Worm (Caenorhabditis elegans) whole organism, L4 larva: Measurements from ENCODE around the gene snb-5.

Source experiments
- F10B5.3 ChIP-seq: sonication (generic microtip); optimal IDR thresholded peaks from 2 replicates; lab custom pipeline; 2016; ENCODE audit warnings: mild to moderate bottlenecking, missing genetic modification characterization, missing compliant biosample characterization
- F37D6.2 ChIP-seq: sonication (generic microtip); optimal IDR thresholded peaks from 2 replicates; lab custom pipeline; 2016; ENCODE audit warnings: mild to moderate bottlenecking, missing genetic modification characterization, missing compliant biosample characterization
- Y5F2A.4 ChIP-seq: fragments of 200-800 bp; sonication (Bioruptor generic); optimal IDR thresholded peaks from 2 replicates; lab custom pipeline; 2018; ENCODE audit warnings: mild to moderate bottlenecking, missing genetic modification characterization, missing compliant biosample characterization
- Y75B8A.6 ChIP-seq: fragments of 200-800 bp; sonication (Bioruptor generic); IDR thresholded peaks from 2 replicates; pipeline ENCODE4 v1.3.6; 2022; ENCODE audit warnings: missing genetic modification reagents, missing genetic modification characterization, missing compliant biosample characterization
- ZK337.2 ChIP-seq: fragments of 200-800 bp; sonication (Bioruptor generic); IDR thresholded peaks from 2 replicates; pipeline ENCODE4 v1.3.6; 2022; ENCODE audit warnings: missing genetic modification reagents, missing genetic modification characterization, missing compliant biosample characterization
- ZK546.5 ChIP-seq, 2 experiments: sonication (generic microtip); optimal IDR thresholded peaks; 2 replicates each; lab custom pipeline; 2017; ENCODE audit warnings: missing biosample characterization in 2 of 2, missing genetic modification characterization in 2 of 2
- aha-1 ChIP-seq: fragments of 150-350 bp; peaks from one replicate; lab custom pipeline; 2014; ENCODE audit warnings: missing biosample characterization, missing genetic modification characterization
- arid-1 ChIP-seq: fragments of 200-800 bp; sonication (Bioruptor generic); conservative IDR thresholded peaks from 2 replicates; pipeline ENCODE4 v1.3.6; 2022; ENCODE audit warnings: missing genetic modification reagents, missing genetic modification characterization, missing compliant biosample characterization
- attf-4 ChIP-seq: sonication (generic microtip); optimal IDR thresholded peaks from 3 replicates; lab custom pipeline; 2017; ENCODE audit warnings: missing biosample characterization, missing genetic modification characterization
- ceh-44 ChIP-seq: fragments of 200-800 bp; sonication (Bioruptor generic); IDR thresholded peaks from 2 replicates; pipeline ENCODE4 v1.3.6; 2022; ENCODE audit warnings: missing genetic modification reagents, missing genetic modification characterization, missing compliant biosample characterization
- ceh-62 ChIP-seq: sonication (generic microtip); optimal IDR thresholded peaks from 2 replicates; lab custom pipeline; 2017; ENCODE audit warnings: missing biosample characterization, missing genetic modification characterization
- ces-1 ChIP-seq: fragments of 150-350 bp; sonication (generic microtip); optimal IDR thresholded peaks from 4 replicates; lab custom pipeline; 2014; ENCODE audit warnings: missing biosample characterization, missing genetic modification reagents, missing genetic modification characterization
- daf-12 ChIP-seq: fragments of 150-350 bp; optimal IDR thresholded peaks from 2 replicates; lab custom pipeline; 2014; ENCODE audit warnings: missing biosample characterization, missing genetic modification reagents, missing genetic modification characterization
- daf-16 ChIP-seq, 3 experiments: sonication (generic microtip); optimal IDR thresholded peaks; 2 replicates each; lab custom pipeline; 2016 to 2017; ENCODE audit warnings: missing genetic modification characterization in 3 of 3, missing genetic modification reagents in 3 of 3, mild to moderate bottlenecking in 2 of 3, missing compliant biosample characterization in 2 of 3, missing biosample characterization in 1 of 3, moderate library complexity in 1 of 3
- dpl-1 ChIP-seq: fragments of 150-350 bp; optimal IDR thresholded peaks from 2 replicates; lab custom pipeline; 2014; ENCODE audit warnings: missing biosample characterization, missing genetic modification reagents, missing genetic modification characterization
- dve-1 ChIP-seq: sonication (generic microtip); optimal IDR thresholded peaks from 2 replicates; lab custom pipeline; 2017; ENCODE audit warnings: antibody characterized with exemption, mild to moderate bottlenecking, missing genetic modification characterization, missing compliant biosample characterization; ENCODE audit not compliant: insufficient read depth
- egl-43 ChIP-seq: fragments of 200-800 bp; sonication (Bioruptor generic); IDR thresholded peaks from 2 replicates; pipeline ENCODE4 v1.3.6; 2022; ENCODE audit warnings: missing genetic modification reagents, missing genetic modification characterization, missing compliant biosample characterization
- hif-1 ChIP-seq, 2 experiments: sonication (generic microtip); optimal IDR thresholded peaks; 2 replicates each; lab custom pipeline; 2016 to 2017; ENCODE audit warnings: missing compliant biosample characterization in 2 of 2, missing genetic modification characterization in 2 of 2, missing genetic modification reagents in 2 of 2, missing genotype in 2 of 2, mild to moderate bottlenecking in 1 of 2
- hlh-11 ChIP-seq: fragments of 200-800 bp; sonication (Bioruptor generic); optimal IDR thresholded peaks from 2 replicates; lab custom pipeline; 2018; ENCODE audit warnings: mild to moderate bottlenecking, missing genetic modification characterization, missing compliant biosample characterization
- hlh-30 ChIP-seq: sonication (generic microtip); optimal IDR thresholded peaks from 2 replicates; lab custom pipeline; 2017; ENCODE audit warnings: antibody characterized with exemption, mild to moderate bottlenecking, missing genetic modification characterization, missing compliant biosample characterization; ENCODE audit not compliant: insufficient read depth
- lim-7 ChIP-seq: fragments of 200-800 bp; sonication (Bioruptor generic); IDR thresholded peaks from 2 replicates; pipeline ENCODE4 v1.3.6; 2022; ENCODE audit warnings: missing genetic modification characterization, missing compliant biosample characterization
- lin-1 ChIP-seq: fragments of 200-800 bp; sonication (Bioruptor generic); IDR thresholded peaks from 2 replicates; pipeline ENCODE4 v1.3.6; 2022; ENCODE audit warnings: missing genetic modification reagents, missing genetic modification characterization, missing compliant biosample characterization
- lir-3 ChIP-seq: sonication (generic microtip); optimal IDR thresholded peaks from 2 replicates; lab custom pipeline; 2016; ENCODE audit warnings: mild to moderate bottlenecking, missing genetic modification characterization, missing compliant biosample characterization
- lsy-2 ChIP-seq, 2 experiments: fragments of 150-350 bp in 1 of 2; sonication (generic microtip) in 1 of 2; optimal IDR thresholded peaks; 2 replicates each; lab custom pipeline; 2014 to 2017; ENCODE audit warnings: missing biosample characterization in 2 of 2, missing genetic modification characterization in 2 of 2
- mxl-2 ChIP-seq: fragments of 200-800 bp; sonication (Bioruptor generic); conservative IDR thresholded peaks from 2 replicates; pipeline ENCODE4 v1.3.6; 2022; ENCODE audit warnings: missing genetic modification reagents, missing genetic modification characterization, missing compliant biosample characterization
- mxl-3 ChIP-seq: fragments of 200-800 bp; sonication (Bioruptor generic); optimal IDR thresholded peaks from 2 replicates; lab custom pipeline; 2018; ENCODE audit warnings: mild to moderate bottlenecking, missing genetic modification characterization, missing compliant biosample characterization
- nhr-25 ChIP-seq: sonication (generic microtip); optimal IDR thresholded peaks from 2 replicates; lab custom pipeline; 2017; ENCODE audit warnings: missing genetic modification characterization, mild to moderate bottlenecking, missing compliant biosample characterization, antibody characterized with exemption, moderate library complexity, borderline replicate concordance; ENCODE audit not compliant: insufficient read depth
- nhr-28 ChIP-seq: fragments of 150-350 bp; optimal IDR thresholded peaks from 2 replicates; lab custom pipeline; 2014; ENCODE audit warnings: missing biosample characterization, missing genetic modification characterization
- nhr-41 ChIP-seq: fragments of 200-800 bp; sonication (Bioruptor generic); IDR thresholded peaks from 2 replicates; pipeline ENCODE4 v1.3.6; 2022; ENCODE audit warnings: missing genetic modification reagents, missing genetic modification characterization, missing compliant biosample characterization
- nhr-42 ChIP-seq: fragments of 200-800 bp; sonication (Bioruptor generic); IDR thresholded peaks from 2 replicates; pipeline ENCODE4 v1.3.6; 2022; ENCODE audit warnings: missing genetic modification characterization, missing compliant biosample characterization
- php-3 ChIP-seq: fragments of 200-800 bp; sonication (Bioruptor generic); IDR thresholded peaks from 2 replicates; pipeline ENCODE4 v1.3.6; 2022; ENCODE audit warnings: missing genetic modification reagents, missing genetic modification characterization, missing compliant biosample characterization
- pqm-1 ChIP-seq: sonication (generic microtip); optimal IDR thresholded peaks from 2 replicates; lab custom pipeline; 2017; ENCODE audit warnings: missing biosample characterization, missing genetic modification characterization
- rbr-2 ChIP-seq: sonication (generic microtip); optimal IDR thresholded peaks from 2 replicates; lab custom pipeline; 2016; ENCODE audit warnings: missing genotype, missing genetic modification characterization, missing compliant biosample characterization
- sdz-12 ChIP-seq: fragments of 200-800 bp; sonication (Bioruptor generic); optimal IDR thresholded peaks from 2 replicates; lab custom pipeline; 2018; ENCODE audit warnings: mild to moderate bottlenecking, missing genetic modification characterization, missing compliant biosample characterization
- set-16 ChIP-seq: fragments of 200-800 bp; sonication (Bioruptor generic); IDR thresholded peaks from 2 replicates; pipeline ENCODE4 v1.3.6; 2022; ENCODE audit warnings: missing genetic modification reagents, missing genetic modification characterization, missing compliant biosample characterization
- skn-1 ChIP-seq: fragments of 150-350 bp; optimal IDR thresholded peaks from 2 replicates; lab custom pipeline; 2014; ENCODE audit warnings: missing biosample characterization, missing genetic modification characterization
- snpc-1.2 ChIP-seq: fragments of 200-800 bp; sonication (Bioruptor generic); IDR thresholded peaks from 2 replicates; pipeline ENCODE4 v1.3.6; 2022; ENCODE audit warnings: missing genetic modification reagents, missing genetic modification characterization, missing compliant biosample characterization
- unc-130 ChIP-seq: sonication (generic microtip); optimal IDR thresholded peaks from 2 replicates; lab custom pipeline; 2016; ENCODE audit warnings: missing genetic modification reagents, missing genetic modification characterization, missing compliant biosample characterization
- unc-62 ChIP-seq, 3 experiments: fragments of 150-350 bp in 1 of 3; sonication (generic microtip); optimal IDR thresholded peaks in 2 of 3; peaks in 1 of 3; 1 replicate in 1 of 3; 2 replicates in 2 of 3; lab custom pipeline; 2014 to 2017; ENCODE audit warnings: missing biosample characterization in 3 of 3, missing genetic modification characterization in 3 of 3, missing genetic modification reagents in 3 of 3, missing genotype in 1 of 3
- zfp-3 ChIP-seq: fragments of 200-800 bp; sonication (Bioruptor generic); conservative IDR thresholded peaks from 2 replicates; pipeline ENCODE4 v1.3.6; 2022; ENCODE audit warnings: missing genetic modification reagents, missing genetic modification characterization, missing compliant biosample characterization

Gene snb-5

DNA sequence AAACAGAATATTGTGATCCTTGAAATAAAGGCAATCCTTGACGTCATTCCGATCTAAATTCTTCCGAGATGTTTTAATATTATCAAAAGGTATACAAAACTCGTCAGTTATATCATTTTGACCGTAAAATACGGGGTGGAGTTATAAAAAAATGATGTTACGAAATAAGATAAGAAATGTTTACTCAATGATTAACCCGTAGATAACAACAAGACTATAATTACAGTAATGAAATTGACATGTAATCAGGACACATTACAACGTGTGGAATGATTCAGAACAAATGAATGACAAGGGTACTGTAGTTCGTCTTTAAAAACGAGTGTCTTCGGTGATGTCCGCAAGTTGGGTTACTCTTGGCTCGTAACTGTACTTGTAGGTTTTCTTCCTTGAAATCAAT, 35.0 kb downstream of the snb-5 start, which contains the start of gene tsp-2 (continued):
- peak; percentile 88 for TF ChIP-seq nhr-28 (tag; lab: Kevin White, UChicago)
- TF ChIP-seq sdz-12 (GFP tag; lab: Kevin White, UChicago) = no peak
- TF ChIP-seq lsy-2 (tag; optimal IDR thresholded peaks at IDR 0.05; lab: Kevin White, UChicago) = peak in 1 of 2 experiments; percentile 75
- no peak for TF ChIP-seq arid-1 (GFP tag; lab: Robert Waterston, UW)

DNA sequence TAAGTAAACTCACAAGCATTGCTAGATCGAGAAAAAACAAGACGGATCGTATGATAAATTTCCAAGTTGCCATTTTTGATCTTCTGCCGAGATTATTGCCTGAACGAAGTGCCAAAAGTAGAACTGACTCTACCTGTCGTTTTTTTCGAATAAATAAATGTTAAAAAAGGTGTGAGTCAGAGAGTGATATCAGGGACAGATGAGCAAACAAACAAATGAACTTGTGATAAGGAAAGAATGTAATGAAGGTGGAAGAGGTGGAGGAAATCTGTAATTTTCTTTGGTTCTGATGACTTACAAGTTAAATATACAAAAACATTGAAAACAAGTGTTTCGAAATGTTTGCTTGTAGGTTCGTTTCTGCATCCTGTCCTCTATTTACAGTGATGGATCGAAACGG, 36.5 kb downstream of the snb-5 start, which contains the start of gene tsp-1:
tsp-1 (minus strand) TSS at position 99 of the 400 bp plus-strand sequence.
- TF ChIP-seq pqm-1 = peak; percentile 55
- TF ChIP-seq daf-16 (GFP tag; optimal IDR thresholded peaks at IDR 0.05; lab: Kevin White, UChicago) = no peak
- peak; percentile 35 for TF ChIP-seq daf-16 (tag; optimal IDR thresholded peaks at IDR 0.05; lab: Kevin White, UChicago)
- no peak for TF ChIP-seq skn-1 (tag; lab: Kevin White, UChicago)
- TF ChIP-seq nhr-25 (tag; lab: Kevin White, UChicago) = no peak
- peak; percentile 27 for TF ChIP-seq nhr-28 (tag; lab: Kevin White, UChicago)
- no peak for TF ChIP-seq hlh-30 (tag; lab: Kevin White, UChicago)

DNA sequence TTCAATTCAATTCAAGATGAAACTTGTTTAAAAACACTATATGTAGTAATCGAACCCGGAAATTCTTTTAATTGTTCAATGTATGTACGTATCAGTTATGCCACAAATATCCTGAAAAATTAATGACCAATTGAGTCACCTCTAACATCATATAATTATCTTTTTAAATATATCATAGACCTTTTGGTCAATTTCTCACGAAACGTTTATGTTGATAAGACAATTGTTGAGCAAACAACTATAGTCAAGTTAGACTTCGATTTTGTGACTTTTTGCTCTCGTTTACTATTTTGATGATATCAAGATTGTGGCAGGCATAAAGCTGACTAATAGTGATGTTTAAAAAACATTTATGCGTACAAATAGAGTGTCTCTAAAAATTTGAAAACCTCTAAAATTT, 37.4 kb downstream of the snb-5 start:
- TF ChIP-seq nhr-41 (GFP tag; lab: Robert Waterston, UW) (no peak), nhr-42 (GFP tag; lab: Robert Waterston, UW) (no peak), pqm-1 (peak; percentile 13), F37D6.2 (tag; lab: Kevin White, UChicago) (no peak), dve-1 (tag; lab: Kevin White, UChicago) (peak; percentile 1), ZK337.2 (GFP tag; lab: Robert Waterston, UW) (no peak), daf-16 (GFP tag; optimal IDR thresholded peaks at IDR 0.05; lab: Kevin White, UChicago) (no peak), daf-16 (tag; optimal IDR thresholded peaks at IDR 0.05; lab: Kevin White, UChicago) (peak; percentile 58), dpl-1 (GFP tag; lab: Kevin White, UChicago) (no peak), hlh-11 (peak; percentile 11), lin-1 (GFP tag; lab: Robert Waterston, UW) (no peak), nhr-28 (tag; lab: Kevin White, UChicago) (peak; percentile 22), ceh-44 (GFP tag; lab: Robert Waterston, UW) (no peak)
- TF ChIP-seq, all 104 proteins: peak for 5

DNA sequence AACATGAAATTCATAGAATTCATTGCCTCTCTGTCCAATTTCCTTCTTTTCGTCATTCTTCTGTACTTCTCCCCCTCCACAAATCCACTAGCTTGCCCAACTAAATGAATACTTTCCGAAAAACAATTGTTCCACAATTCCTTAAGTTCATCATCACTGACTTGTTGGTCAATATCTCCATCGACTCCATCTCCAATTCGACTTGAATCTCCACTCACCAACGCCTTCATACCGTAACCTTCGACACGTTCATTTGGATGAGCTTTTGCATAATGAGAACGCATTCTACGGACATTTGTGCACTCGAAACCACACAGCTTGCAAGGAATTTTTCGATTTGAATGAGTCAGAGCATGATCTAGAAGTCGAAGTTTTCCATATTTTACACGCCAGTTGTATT, 38.1 kb downstream of the snb-5 start:
- no peak for TF ChIP-seq egl-43 (GFP tag; lab: Robert Waterston, UW)
- TF ChIP-seq F37D6.2 (tag; lab: Kevin White, UChicago) = no peak
- no peak for TF ChIP-seq hlh-11
- no peak for TF ChIP-seq lim-7
- TF ChIP-seq unc-62 (GFP tag; optimal IDR thresholded peaks at IDR 0.05 in 1 of 2; lab: Kevin White, UChicago) = peak in 1 of 2 experiments; percentile 95
- no peak for TF ChIP-seq unc-62 (tag; optimal IDR thresholded peaks at IDR 0.05; lab: Kevin White, UChicago)
- TF ChIP-seq Y75B8A.6 (GFP tag; lab: Robert Waterston, UW) = no peak

DNA sequence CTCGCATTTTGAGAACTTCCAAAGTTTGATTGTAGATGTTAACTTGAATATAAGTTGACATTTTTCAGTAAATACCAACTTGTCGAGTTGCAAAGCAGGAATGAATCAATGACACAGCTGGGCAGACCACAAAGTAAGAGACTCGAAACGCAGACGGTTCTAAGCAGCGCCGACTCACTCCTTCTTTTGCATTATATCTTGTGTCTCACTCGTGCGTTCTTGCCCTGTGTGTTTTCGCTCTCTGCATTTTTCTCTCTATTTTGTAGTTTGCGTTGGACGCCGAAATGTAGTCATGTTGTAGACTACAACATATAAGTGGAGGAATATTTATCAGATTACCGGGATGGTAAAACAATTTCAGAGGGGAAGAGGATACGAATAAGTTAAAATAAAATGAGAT, 40.0 kb downstream of the snb-5 start, which contains the start of gene C02F5.12:
C02F5.12 (minus strand) TSS at position 221 of the 400 bp plus-strand sequence.
- TF ChIP-seq zfp-3 (GFP tag; lab: Robert Waterston, UW) (no peak), F10B5.3 (tag; lab: Kevin White, UChicago) (no peak), hif-1 (tag; optimal IDR thresholded peaks at IDR 0.05; lab: Kevin White, UChicago) (no peak), ceh-62 (tag; lab: Kevin White, UChicago) (no peak), attf-4 (tag; lab: Kevin White, UChicago) (no peak), lir-3 (tag; lab: Kevin White, UChicago) (no peak), mxl-2 (GFP tag; lab: Robert Waterston, UW) (no peak), snpc-1.2 (GFP tag; lab: Robert Waterston, UW) (no peak), Y5F2A.4 (GFP tag; lab: Kevin White, UChicago) (no peak), ZK546.5 (tag; optimal IDR thresholded peaks at IDR 0.05; lab: Kevin White, UChicago) (no peak), unc-130 (no peak), set-16 (GFP tag; lab: Robert Waterston, UW) (no peak), ZK337.2 (GFP tag; lab: Robert Waterston, UW) (no peak), lsy-2 (tag; optimal IDR thresholded peaks at IDR 0.05; lab: Kevin White, UChicago) (peak in 1 of 2 experiments; percentile 53), rbr-2 (tag; lab: Kevin White, UChicago) (no peak), aha-1 (tag; lab: Kevin White, UChicago) (no peak), daf-12 (no peak), mxl-3 (GFP tag; lab: Kevin White, UChicago) (no peak), nhr-41 (GFP tag; lab: Robert Waterston, UW) (no peak), ces-1 (GFP tag; lab: Kevin White, UChicago) (no peak), php-3 (GFP tag; lab: Robert Waterston, UW) (no peak), lin-1 (GFP tag; lab: Robert Waterston, UW) (no peak), dve-1 (tag; lab: Kevin White, UChicago) (peak; percentile 51)
